Fruit fly (Drosophila melanogaster) whole organism, prepupa: ENCODE data around the gene Pif1B.
A peak's percentile ranks its signal among the peaks of the same experiment; 100 is the strongest.

Experiments
- Blimp-1 ChIP-seq: fragments of 200-800 bp; sonication (Bioruptor generic); optimal IDR thresholded peaks from 3 replicates; lab custom pipeline; 2017; ENCODE audit warnings: missing biosample characterization, missing genetic modification characterization, mild to moderate bottlenecking, moderate library complexity, missing genetic modification reagents
- CG10631 ChIP-seq: fragments of 200-800 bp; sonication (Bioruptor generic); optimal IDR thresholded peaks from 2 replicates; lab custom pipeline; 2016; ENCODE audit warnings: missing biosample characterization, missing genetic modification characterization
- CG10669 ChIP-seq: fragments of 200-800 bp; sonication (Bioruptor generic); optimal IDR thresholded peaks from 3 replicates; lab custom pipeline; 2018; ENCODE audit warnings: missing biosample characterization, mild to moderate bottlenecking, missing genetic modification characterization, moderate library complexity
- CG11294 ChIP-seq: fragments of 200-800 bp; sonication (Bioruptor generic); IDR thresholded peaks from 2 replicates; pipeline ENCODE4 v1.3.6; 2022; ENCODE audit warnings: missing biosample characterization, missing genetic modification characterization
- CG11762 ChIP-seq: fragments of 200-800 bp; sonication (Bioruptor generic); optimal IDR thresholded peaks from 3 replicates; lab custom pipeline; 2016; ENCODE audit warnings: missing biosample characterization, missing genetic modification characterization; ENCODE audit not compliant: insufficient read depth
- CG11902 ChIP-seq: fragments of 200-800 bp; sonication (Bioruptor generic); optimal IDR thresholded peaks from 3 replicates; lab custom pipeline; 2016; ENCODE audit warnings: missing biosample characterization, missing genetic modification characterization
- CG15336 ChIP-seq: fragments of 200-800 bp; sonication (Bioruptor generic); IDR thresholded peaks from 2 replicates; pipeline ENCODE4 v1.3.6; 2022; ENCODE audit warnings: missing biosample characterization, missing genetic modification characterization
- CG16779 ChIP-seq: fragments of 200-800 bp; sonication (Bioruptor generic); optimal IDR thresholded peaks from 3 replicates; lab custom pipeline; 2017; ENCODE audit warnings: missing biosample characterization, mild to moderate bottlenecking, missing genetic modification characterization
- CG3032 ChIP-seq: fragments of 200-800 bp; optimal IDR thresholded peaks from 2 replicates; lab custom pipeline; 2019; ENCODE audit warnings: missing biosample characterization, mild to moderate bottlenecking, missing genetic modification characterization, moderate library complexity
- CG31627 ChIP-seq: fragments of 200-800 bp; sonication (Bioruptor generic); optimal IDR thresholded peaks from 3 replicates; lab custom pipeline; 2016; ENCODE audit warnings: missing biosample characterization, missing genetic modification characterization
- CG32006 ChIP-seq: fragments of 200-800 bp; sonication (Bioruptor generic); optimal IDR thresholded peaks from 3 replicates; lab custom pipeline; 2017; ENCODE audit warnings: missing biosample characterization, mild to moderate bottlenecking, missing genetic modification characterization
- CG34406 ChIP-seq: fragments of 200-800 bp; sonication (Bioruptor generic); optimal IDR thresholded peaks from 3 replicates; lab custom pipeline; 2016; ENCODE audit warnings: missing biosample characterization, missing genetic modification characterization
- CG4318 ChIP-seq: fragments of 200-800 bp; sonication (Bioruptor generic); optimal IDR thresholded peaks from 3 replicates; lab custom pipeline; 2017; ENCODE audit warnings: missing biosample characterization, mild to moderate bottlenecking, missing genetic modification characterization
- CG6163 ChIP-seq: fragments of 200-800 bp; sonication (Bioruptor generic); IDR thresholded peaks from 3 replicates; pipeline ENCODE4 v1.3.6; 2022; ENCODE audit warnings: missing biosample characterization, missing genetic modification characterization
- CG6276 ChIP-seq: fragments of 200-800 bp; sonication (Bioruptor generic); optimal IDR thresholded peaks from 2 replicates; lab custom pipeline; 2017; ENCODE audit warnings: missing biosample characterization, mild to moderate bottlenecking, missing genetic modification characterization
- CG6792 ChIP-seq: fragments of 200-800 bp; sonication (Bioruptor generic); optimal IDR thresholded peaks from 3 replicates; lab custom pipeline; 2016; ENCODE audit warnings: missing biosample characterization, missing genetic modification characterization
- CG6808 ChIP-seq: fragments of 200-800 bp; sonication (Bioruptor generic); optimal IDR thresholded peaks from 3 replicates; lab custom pipeline; 2017; ENCODE audit warnings: missing biosample characterization, missing genetic modification characterization, mild to moderate bottlenecking, moderate library complexity, missing genetic modification reagents
- CG6854 ChIP-seq: fragments of 200-800 bp; sonication (Bioruptor generic); optimal IDR thresholded peaks from 2 replicates; lab custom pipeline; 2017; ENCODE audit warnings: missing biosample characterization, mild to moderate bottlenecking, missing genetic modification characterization
- CG8319 ChIP-seq: fragments of 200-800 bp; sonication (Bioruptor generic); optimal IDR thresholded peaks from 3 replicates; lab custom pipeline; 2016; ENCODE audit warnings: missing biosample characterization, missing genetic modification characterization
- CG8632 ChIP-seq: fragments of 200-800 bp; sonication (Bioruptor generic); optimal IDR thresholded peaks from 3 replicates; lab custom pipeline; 2016; ENCODE audit warnings: missing biosample characterization, missing genetic modification characterization
- CG9139 ChIP-seq: fragments of 200-800 bp; sonication (Bioruptor generic); optimal IDR thresholded peaks from 3 replicates; lab custom pipeline; 2017; ENCODE audit warnings: missing biosample characterization, mild to moderate bottlenecking, missing genetic modification characterization
- Eip78C ChIP-seq: fragments of 200-800 bp; sonication (Bioruptor generic); peaks from one replicate; lab custom pipeline; 2016; ENCODE audit warnings: missing biosample characterization, missing genetic modification characterization
- Eip93F ChIP-seq: fragments of 200-800 bp; sonication (Bioruptor generic); optimal IDR thresholded peaks from 2 replicates; lab custom pipeline; 2016; ENCODE audit warnings: missing biosample characterization, mild to moderate bottlenecking, missing genetic modification characterization
- Ets21C ChIP-seq: fragments of 200-800 bp; sonication (Bioruptor generic); optimal IDR thresholded peaks from 3 replicates; lab custom pipeline; 2016; ENCODE audit warnings: missing biosample characterization, missing genetic modification characterization
- Hr38 ChIP-seq: sonication (Bioruptor generic); optimal IDR thresholded peaks from 2 replicates; lab custom pipeline; 2016; ENCODE audit warnings: missing biosample characterization, missing genetic modification characterization
- Hr39 ChIP-seq: fragments of 200-800 bp; sonication (Bioruptor generic); optimal IDR thresholded peaks from 2 replicates; lab custom pipeline; 2016; ENCODE audit warnings: missing biosample characterization, missing genetic modification characterization
- Hr4 ChIP-seq: fragments of 200-800 bp; sonication (Bioruptor generic); optimal IDR thresholded peaks from 3 replicates; lab custom pipeline; 2016; ENCODE audit warnings: missing biosample characterization, missing genetic modification characterization
- Met ChIP-seq: fragments of 200-800 bp; sonication (Bioruptor generic); optimal IDR thresholded peaks from 3 replicates; lab custom pipeline; 2016; ENCODE audit warnings: missing biosample characterization, missing genetic modification characterization
- OdsH ChIP-seq: fragments of 200-800 bp; sonication (Bioruptor generic); optimal IDR thresholded peaks from 3 replicates; lab custom pipeline; 2016; ENCODE audit warnings: missing biosample characterization, missing genetic modification characterization
- Smox ChIP-seq: fragments of 200-800 bp; sonication (Bioruptor generic); optimal IDR thresholded peaks from 3 replicates; lab custom pipeline; 2016; ENCODE audit warnings: missing biosample characterization, missing genetic modification characterization
- Sox102F ChIP-seq: fragments of 200-800 bp; sonication (Bioruptor generic); optimal IDR thresholded peaks from 2 replicates; lab custom pipeline; 2016; ENCODE audit warnings: missing biosample characterization, mild to moderate bottlenecking, missing genetic modification characterization
- Sox14 ChIP-seq: fragments of 200-800 bp; sonication (Bioruptor generic); optimal IDR thresholded peaks from 3 replicates; lab custom pipeline; 2016; ENCODE audit warnings: missing biosample characterization, missing genetic modification characterization
- Sox15 ChIP-seq: fragments of 200-800 bp; sonication (Bioruptor generic); optimal IDR thresholded peaks from 3 replicates; lab custom pipeline; 2016; ENCODE audit warnings: missing biosample characterization, missing genetic modification characterization
- achi ChIP-seq: fragments of 200-800 bp; sonication (Bioruptor generic); optimal IDR thresholded peaks from 3 replicates; lab custom pipeline; 2016; ENCODE audit warnings: missing biosample characterization, missing genetic modification characterization
- acj6 ChIP-seq: fragments of 200-800 bp; sonication (Bioruptor generic); optimal IDR thresholded peaks from 3 replicates; lab custom pipeline; 2016; ENCODE audit warnings: missing biosample characterization, missing genetic modification characterization
- cyc ChIP-seq: fragments of 200-800 bp; sonication (Bioruptor generic); optimal IDR thresholded peaks from 3 replicates; lab custom pipeline; 2016; ENCODE audit warnings: missing biosample characterization, missing genetic modification characterization
- dac ChIP-seq: fragments of 200-800 bp; sonication (Bioruptor generic); optimal IDR thresholded peaks from 2 replicates; lab custom pipeline; 2017; ENCODE audit warnings: missing biosample characterization, mild to moderate bottlenecking, missing genetic modification characterization
- dsx ChIP-seq: fragments of 200-800 bp; optimal IDR thresholded peaks from 3 replicates; lab custom pipeline; 2019; ENCODE audit warnings: missing biosample characterization, mild to moderate bottlenecking, missing genetic modification characterization, moderate library complexity; ENCODE audit not compliant: poor library complexity, severe bottlenecking
- eg ChIP-seq: fragments of 200-800 bp; sonication (Bioruptor generic); IDR thresholded peaks from 3 replicates; pipeline ENCODE4 v1.3.6; 2022; ENCODE audit warnings: missing biosample characterization, missing genetic modification characterization
- esn ChIP-seq: fragments of 200-800 bp; sonication (Bioruptor generic); optimal IDR thresholded peaks from 2 replicates; lab custom pipeline; 2016; ENCODE audit warnings: missing biosample characterization, mild to moderate bottlenecking, missing genetic modification characterization, moderate library complexity
- fd59A ChIP-seq: fragments of 200-800 bp; sonication (Bioruptor generic); optimal IDR thresholded peaks from 2 replicates; lab custom pipeline; 2017; ENCODE audit warnings: missing biosample characterization, mild to moderate bottlenecking, missing genetic modification characterization, missing genetic modification reagents
- fd85E ChIP-seq: fragments of 200-800 bp; sonication (Bioruptor generic); optimal IDR thresholded peaks from 3 replicates; lab custom pipeline; 2016; ENCODE audit warnings: missing biosample characterization, missing genetic modification characterization
- fkh ChIP-seq: fragments of 200-800 bp; sonication (Bioruptor generic); optimal IDR thresholded peaks from 3 replicates; lab custom pipeline; 2017; ENCODE audit warnings: missing biosample characterization, mild to moderate bottlenecking, missing genetic modification characterization, moderate library complexity
- lz ChIP-seq: fragments of 200-800 bp; sonication (Bioruptor generic); optimal IDR thresholded peaks from 3 replicates; lab custom pipeline; 2016; ENCODE audit warnings: missing biosample characterization, missing genetic modification characterization
- net ChIP-seq: fragments of 200-800 bp; sonication (Bioruptor generic); optimal IDR thresholded peaks from 3 replicates; lab custom pipeline; 2016; ENCODE audit warnings: missing biosample characterization, missing genetic modification characterization
- pdm3 ChIP-seq: fragments of 200-800 bp; sonication (Bioruptor generic); optimal IDR thresholded peaks from 3 replicates; lab custom pipeline; 2016; ENCODE audit warnings: missing biosample characterization, missing genetic modification characterization
- salr ChIP-seq, 2 experiments: fragments of 200-800 bp; sonication (Bioruptor generic); optimal IDR thresholded peaks; 3 replicates each; lab custom pipeline; 2016 to 2018; ENCODE audit warnings: missing biosample characterization in 2 of 2, missing genetic modification characterization in 2 of 2, mild to moderate bottlenecking in 1 of 2
- spab ChIP-seq: fragments of 200-800 bp; sonication (Bioruptor generic); optimal IDR thresholded peaks from 2 replicates; lab custom pipeline; 2017; ENCODE audit warnings: missing biosample characterization, mild to moderate bottlenecking, missing genetic modification characterization, missing genetic modification reagents
- ss ChIP-seq, 2 experiments: fragments of 200-800 bp; sonication (Bioruptor generic); optimal IDR thresholded peaks; 2 replicates in 1 of 2; 3 replicates in 1 of 2; lab custom pipeline; 2017 to 2018; ENCODE audit warnings: mild to moderate bottlenecking in 2 of 2, missing biosample characterization in 2 of 2, missing genetic modification characterization in 2 of 2, moderate library complexity in 1 of 2
- svp ChIP-seq: fragments of 200-800 bp; sonication (Bioruptor generic); peaks from one replicate; lab custom pipeline; 2016; ENCODE audit warnings: missing biosample characterization, missing genetic modification characterization
- vri ChIP-seq: fragments of 200-800 bp; sonication (Bioruptor generic); optimal IDR thresholded peaks from 3 replicates; lab custom pipeline; 2016; ENCODE audit warnings: missing biosample characterization, mild to moderate bottlenecking, missing genetic modification characterization

Gene Pif1B

DNA sequence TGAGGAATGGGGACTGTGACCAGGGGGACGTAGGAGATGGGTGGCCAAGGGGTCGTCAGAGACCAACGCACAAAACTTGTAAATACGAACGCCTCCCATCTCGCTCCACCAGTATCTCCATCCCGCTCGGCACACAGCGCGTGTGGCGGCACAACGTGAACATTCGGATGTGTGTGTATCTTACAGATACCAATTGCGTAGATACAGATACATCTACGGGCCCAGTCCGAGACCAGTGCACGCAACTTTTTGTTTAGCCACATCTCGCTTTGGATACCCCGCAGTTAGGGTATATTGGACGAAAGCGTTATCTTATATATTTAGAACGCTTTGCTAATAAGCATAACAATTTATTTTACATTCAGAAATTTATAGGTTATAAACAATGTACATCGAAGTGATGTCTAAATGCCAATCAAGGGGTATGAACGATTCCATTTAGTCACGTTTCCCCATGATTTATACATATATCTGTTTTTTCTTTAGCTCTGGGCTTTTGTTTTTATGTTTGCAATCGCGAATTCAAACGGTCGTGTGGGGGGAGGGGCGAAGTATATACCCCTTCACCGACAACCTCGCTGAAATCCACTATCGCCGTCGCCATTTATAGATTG, 10.5 kb upstream of the Pif1B start:
- peak; percentile 99 for TF ChIP-seq spab (GFP tag; lab: Kevin White, UChicago)
- TF ChIP-seq CG34406 (GFP tag; lab: Kevin White, UChicago): peak; percentile 98
- TF ChIP-seq vri: peak; percentile 99
- TF ChIP-seq Eip78C (GFP tag; lab: Kevin White, UChicago): peak; percentile 100
- TF ChIP-seq Sox14: peak; percentile 99
- TF ChIP-seq Hr39: peak; percentile 99
- peak; percentile 89 for TF ChIP-seq CG6854 (GFP tag; lab: Kevin White, UChicago)
- TF ChIP-seq CG11762 (GFP tag; lab: Kevin White, UChicago): peak; percentile 99
- TF ChIP-seq svp (GFP tag; lab: Kevin White, UChicago): peak; percentile 98
- peak; percentile 100 for TF ChIP-seq Hr4 (GFP tag; lab: Kevin White, UChicago)
- peak; percentile 91 for TF ChIP-seq fd85E (GFP tag; lab: Kevin White, UChicago)
- TF ChIP-seq acj6: peak; percentile 99
- peak; percentile 99 for TF ChIP-seq CG8632 (GFP tag; lab: Kevin White, UChicago)
- TF ChIP-seq CG11902 (GFP tag; lab: Kevin White, UChicago): peak; percentile 97
- TF ChIP-seq Met: peak; percentile 99
- TF ChIP-seq CG3032 (tag; lab: Kevin White, UChicago): peak; percentile 99
- peak; percentile 99 for TF ChIP-seq CG6163
- peak; percentile 98 for TF ChIP-seq ss (GFP tag; optimal IDR thresholded peaks at IDR 0.05; lab: Kevin White, UChicago)
- TF ChIP-seq CG15336 (GFP tag; lab: Robert Waterston, UW): peak; percentile 99
- TF ChIP-seq esn: peak; percentile 99
- peak; percentile 98 for TF ChIP-seq dac (GFP tag; lab: Kevin White, UChicago)
- peak; percentile 98 for TF ChIP-seq dsx
- TF ChIP-seq CG6276: peak; percentile 99
- peak; percentile 97 for TF ChIP-seq CG8319
- peak; percentile 87 for TF ChIP-seq Hr38
- peak; percentile 97 for TF ChIP-seq Sox15 (GFP tag; lab: Kevin White, UChicago)
- peak; percentile 99 for TF ChIP-seq CG11294 (GFP tag; lab: Robert Waterston, UW)
- peak; percentile 99 for TF ChIP-seq OdsH
- TF ChIP-seq CG9139: peak; percentile 95
- TF ChIP-seq Ets21C (GFP tag; lab: Kevin White, UChicago): peak; percentile 97
- peak; percentile 99 for TF ChIP-seq net
- peak; percentile 98 for TF ChIP-seq CG16779
- TF ChIP-seq pdm3 (GFP tag; lab: Kevin White, UChicago): peak; percentile 99
- peak; percentile 98 for TF ChIP-seq achi (GFP tag; lab: Kevin White, UChicago)
- TF ChIP-seq fkh (GFP tag; lab: Kevin White, UChicago): peak; percentile 94
- peak; percentile 99 for TF ChIP-seq CG6792
- TF ChIP-seq CG31627 (GFP tag; lab: Kevin White, UChicago): peak; percentile 98
- peak; percentile 98 for TF ChIP-seq CG6808
- TF ChIP-seq CG32006 (GFP tag; lab: Kevin White, UChicago): peak; percentile 100
- peak; percentile 99 for TF ChIP-seq CG10631 (GFP tag; lab: Kevin White, UChicago)
- peak; percentile 99 for TF ChIP-seq eg (GFP tag; lab: Robert Waterston, UW)
- TF ChIP-seq Eip93F (GFP tag; lab: Kevin White, UChicago): peak; percentile 98
- TF ChIP-seq cyc (GFP tag; lab: Kevin White, UChicago): peak; percentile 98
- peak; percentile 98 for TF ChIP-seq Sox102F
- peak; percentile 98 to 99 for TF ChIP-seq salr (GFP tag; optimal IDR thresholded peaks at IDR 0.05; lab: Kevin White, UChicago)
- peak; percentile 99 for TF ChIP-seq CG4318 (GFP tag; lab: Kevin White, UChicago)
- peak; percentile 99 for TF ChIP-seq CG10669 (GFP tag; lab: Kevin White, UChicago)
- peak; percentile 84 for TF ChIP-seq Blimp-1 (GFP tag; lab: Kevin White, UChicago)
- peak; percentile 98 for TF ChIP-seq lz
- peak; percentile 97 for TF ChIP-seq Smox
- peak; percentile 99 for TF ChIP-seq fd59A (GFP tag; lab: Kevin White, UChicago)
